Fruit fly (Drosophila melanogaster) whole organism, embryonic: ENCODE results near the gene Ccn.
A peak's percentile ranks its signal among the peaks of the same experiment; 100 is the strongest.

Source experiments
- Adf1 ChIP-seq: fragments of 200-800 bp; sonication (Bioruptor generic); IDR thresholded peaks from 2 replicates; pipeline ENCODE4 v1.3.6; 2022; ENCODE audit warnings: missing biosample characterization, missing genetic modification characterization
- Atf6 ChIP-seq: fragments of 200-800 bp; sonication (Bioruptor generic); IDR thresholded peaks from 2 replicates; pipeline ENCODE4 v1.3.6; 2022; ENCODE audit warnings: missing biosample characterization, missing genetic modification characterization
- B-H2 ChIP-seq: fragments of 200-800 bp; sonication (Bioruptor generic); optimal IDR thresholded peaks from 2 replicates; lab custom pipeline; 2018; ENCODE audit warnings: missing biosample characterization, mild to moderate bottlenecking, missing genetic modification characterization
- Bgb ChIP-seq: fragments of 200-800 bp; sonication (Bioruptor generic); IDR thresholded peaks from 2 replicates; pipeline ENCODE4 v1.3.6; 2022; ENCODE audit warnings: missing biosample characterization, missing genetic modification characterization; ENCODE audit not compliant: partially characterized antibody
- Blimp-1 ChIP-seq: fragments of 200-800 bp; sonication (Bioruptor generic); optimal IDR thresholded peaks from 3 replicates; lab custom pipeline; 2018; ENCODE audit warnings: missing biosample characterization, missing genetic modification characterization, mild to moderate bottlenecking, moderate library complexity, missing genetic modification reagents
- CG10147 ChIP-seq: fragments of 200-800 bp; sonication (Bioruptor generic); optimal IDR thresholded peaks from 2 replicates; lab custom pipeline; 2019; ENCODE audit warnings: missing biosample characterization, mild to moderate bottlenecking, missing genetic modification characterization, moderate library complexity
- CG10366 ChIP-seq: fragments of 200-800 bp; sonication (Bioruptor generic); IDR thresholded peaks from 2 replicates; pipeline ENCODE4 v1.3.6; 2022; ENCODE audit warnings: missing biosample characterization, missing genetic modification characterization
- CG10979 ChIP-seq: fragments of 200-800 bp; sonication (Bioruptor generic); optimal IDR thresholded peaks from 2 replicates; lab custom pipeline; 2018; ENCODE audit warnings: missing biosample characterization, mild to moderate bottlenecking, missing genetic modification characterization, moderate library complexity
- CG12659 ChIP-seq: fragments of 200-800 bp; sonication (Bioruptor generic); optimal IDR thresholded peaks from 3 replicates; lab custom pipeline; 2017; ENCODE audit warnings: mild to moderate bottlenecking, missing biosample characterization, missing genetic modification reagents, missing genetic modification characterization
- CG13624 ChIP-seq: fragments of 200-800 bp; sonication (Bioruptor generic); optimal IDR thresholded peaks from 2 replicates; lab custom pipeline; 2016; ENCODE audit warnings: missing biosample characterization, missing genetic modification characterization
- CG14710 ChIP-seq: fragments of 200-800 bp; sonication (Bioruptor generic); optimal IDR thresholded peaks from 3 replicates; lab custom pipeline; 2019; ENCODE audit warnings: missing biosample characterization, mild to moderate bottlenecking, missing genetic modification characterization, moderate library complexity
- CG15269 ChIP-seq: fragments of 200-800 bp; sonication (Bioruptor generic); optimal IDR thresholded peaks from 2 replicates; lab custom pipeline; 2018; ENCODE audit warnings: missing biosample characterization, mild to moderate bottlenecking, missing genetic modification characterization, moderate library complexity
- CG17568 ChIP-seq: fragments of 200-800 bp; sonication (Bioruptor generic); optimal IDR thresholded peaks from 2 replicates; lab custom pipeline; 2018; ENCODE audit warnings: missing biosample characterization, mild to moderate bottlenecking, missing genetic modification characterization, moderate library complexity
- CG17829 ChIP-seq: fragments of 200-800 bp; optimal IDR thresholded peaks from 2 replicates; lab custom pipeline; 2019; ENCODE audit warnings: missing biosample characterization, mild to moderate bottlenecking, missing genetic modification characterization, moderate library complexity
- CG2120 ChIP-seq: fragments of 200-800 bp; sonication (Bioruptor generic); optimal IDR thresholded peaks from 3 replicates; lab custom pipeline; 2016; ENCODE audit warnings: missing biosample characterization, missing genetic modification characterization
- CG2129 ChIP-seq: fragments of 200-800 bp; sonication (Bioruptor generic); IDR thresholded peaks from 2 replicates; pipeline ENCODE4 v1.3.6; 2022; ENCODE audit warnings: missing biosample characterization, missing genetic modification characterization; ENCODE audit not compliant: partially characterized antibody
- CG2678 ChIP-seq: fragments of 200-800 bp; sonication (Bioruptor generic); optimal IDR thresholded peaks from 3 replicates; lab custom pipeline; 2019; ENCODE audit warnings: missing biosample characterization, mild to moderate bottlenecking, missing genetic modification characterization, moderate library complexity
- CG34422 ChIP-seq: fragments of 200-800 bp; sonication (Bioruptor generic); IDR thresholded peaks from 3 replicates; pipeline ENCODE4 v1.3.6; 2022; ENCODE audit warnings: missing biosample characterization, missing genetic modification characterization
- CG6689 ChIP-seq: fragments of 200-800 bp; sonication (Bioruptor generic); IDR thresholded peaks from 2 replicates; pipeline ENCODE4 v1.3.6; 2022; ENCODE audit warnings: missing biosample characterization, missing genetic modification characterization
- CG8281 ChIP-seq: fragments of 200-800 bp; sonication (Bioruptor generic); optimal IDR thresholded peaks from 2 replicates; lab custom pipeline; 2018; ENCODE audit warnings: missing biosample characterization, mild to moderate bottlenecking, missing genetic modification characterization, moderate library complexity
- CG9215 ChIP-seq: fragments of 200-800 bp; sonication (Bioruptor generic); IDR thresholded peaks from 2 replicates; pipeline ENCODE4 v1.3.6; 2022; ENCODE audit warnings: missing biosample characterization, missing genetic modification characterization
- CG9727 ChIP-seq: fragments of 200-800 bp; sonication (Bioruptor generic); optimal IDR thresholded peaks from 3 replicates; lab custom pipeline; 2017; ENCODE audit warnings: missing biosample characterization, mild to moderate bottlenecking, missing genetic modification characterization
- Camta ChIP-seq: fragments of 200-800 bp; sonication (Bioruptor generic); optimal IDR thresholded peaks from 2 replicates; lab custom pipeline; 2016; ENCODE audit warnings: missing biosample characterization, missing genetic modification characterization
- CrebB ChIP-seq: fragments of 200-800 bp; sonication (Bioruptor generic); optimal IDR thresholded peaks from 3 replicates; lab custom pipeline; 2018; ENCODE audit warnings: missing biosample characterization, mild to moderate bottlenecking, missing genetic modification characterization
- Dip2 ChIP-seq: fragments of 200-800 bp; sonication (Bioruptor generic); IDR thresholded peaks from 2 replicates; pipeline ENCODE4 v1.3.6; 2022; ENCODE audit warnings: missing biosample characterization, missing genetic modification characterization
- Doc3 ChIP-seq: fragments of 200-800 bp; sonication (Bioruptor generic); IDR thresholded peaks from 3 replicates; pipeline ENCODE4 v1.3.6; 2022; ENCODE audit warnings: missing biosample characterization, missing genetic modification characterization; ENCODE audit not compliant: partially characterized antibody
- Dp ChIP-seq: fragments of 200-800 bp; sonication (Bioruptor generic); optimal IDR thresholded peaks from 2 replicates; lab custom pipeline; 2018; ENCODE audit warnings: missing biosample characterization, mild to moderate bottlenecking, missing genetic modification characterization, moderate library complexity
- Jarid2 ChIP-seq: fragments of 200-800 bp; sonication (Bioruptor generic); optimal IDR thresholded peaks from 3 replicates; lab custom pipeline; 2017; ENCODE audit warnings: mild to moderate bottlenecking, missing biosample characterization, missing genetic modification reagents, missing genetic modification characterization
- Nf-YA ChIP-seq: fragments of 200-800 bp; sonication (Bioruptor generic); IDR thresholded peaks from 2 replicates; pipeline ENCODE4 v1.3.6; 2022; ENCODE audit warnings: missing biosample characterization, missing genetic modification characterization
- Sin3A ChIP-seq: fragments of >200 bp; optimal IDR thresholded peaks from 2 replicates; lab custom pipeline; 2018
- ab ChIP-seq: fragments of 200-800 bp; sonication (Bioruptor generic); optimal IDR thresholded peaks from 2 replicates; lab custom pipeline; 2016; ENCODE audit warnings: missing biosample characterization, missing genetic modification characterization
- al ChIP-seq: fragments of 200-800 bp; sonication (Bioruptor generic); IDR thresholded peaks from 2 replicates; pipeline ENCODE4 v1.3.6; 2022; ENCODE audit warnings: missing biosample characterization, missing genetic modification characterization
- ash1 ChIP-seq: fragments of 200-800 bp; sonication (Bioruptor generic); optimal IDR thresholded peaks from 2 replicates; lab custom pipeline; 2018; ENCODE audit warnings: missing biosample characterization, mild to moderate bottlenecking, missing genetic modification characterization
- bowl ChIP-seq: fragments of 200-800 bp; sonication (Bioruptor generic); IDR thresholded peaks from 2 replicates; pipeline ENCODE4 v1.3.6; 2022; ENCODE audit warnings: missing biosample characterization, missing genetic modification characterization
- croc ChIP-seq: fragments of 200-800 bp; sonication (Bioruptor generic); conservative IDR thresholded peaks from 3 replicates; pipeline ENCODE4 v1.3.6; 2022; ENCODE audit warnings: missing biosample characterization, missing genetic modification characterization
- crp ChIP-seq, 2 experiments: fragments of 200-800 bp; sonication (Bioruptor generic); optimal IDR thresholded peaks; 2 replicates in 1 of 2; 3 replicates in 1 of 2; lab custom pipeline; 2017; ENCODE audit warnings: missing biosample characterization in 2 of 2, missing genetic modification characterization in 2 of 2, mild to moderate bottlenecking in 1 of 2, moderate library complexity in 1 of 2
- cwo ChIP-seq: fragments of 200-800 bp; sonication (Bioruptor generic); optimal IDR thresholded peaks from 3 replicates; lab custom pipeline; 2017; ENCODE audit warnings: missing biosample characterization, missing genetic modification characterization, mild to moderate bottlenecking, moderate library complexity, missing genetic modification reagents
- emc ChIP-seq: fragments of 200-800 bp; sonication (Bioruptor generic); optimal IDR thresholded peaks from 2 replicates; lab custom pipeline; 2016; ENCODE audit warnings: missing biosample characterization, missing genetic modification characterization
- grn ChIP-seq: fragments of 200-800 bp; sonication (Bioruptor generic); optimal IDR thresholded peaks from 3 replicates; lab custom pipeline; 2017; ENCODE audit warnings: missing biosample characterization, missing genetic modification characterization
- kay ChIP-seq: fragments of 200-800 bp; sonication (Bioruptor generic); optimal IDR thresholded peaks from 2 replicates; lab custom pipeline; 2016; ENCODE audit warnings: missing biosample characterization, missing genetic modification characterization
- knrl ChIP-seq: fragments of 200-800 bp; sonication (Bioruptor generic); IDR thresholded peaks from 3 replicates; pipeline ENCODE4 v1.3.6; 2022; ENCODE audit warnings: missing biosample characterization, missing genetic modification characterization; ENCODE audit not compliant: partially characterized antibody
- lab ChIP-seq: fragments of 200-800 bp; sonication (Bioruptor generic); optimal IDR thresholded peaks from 3 replicates; lab custom pipeline; 2017; ENCODE audit warnings: missing biosample characterization, missing genetic modification characterization, mild to moderate bottlenecking, moderate library complexity, missing genetic modification reagents
- pfk ChIP-seq: fragments of 200-800 bp; sonication (Bioruptor generic); optimal IDR thresholded peaks from 2 replicates; lab custom pipeline; 2018; ENCODE audit warnings: missing biosample characterization, mild to moderate bottlenecking, missing genetic modification characterization, moderate library complexity
- sqz ChIP-seq: fragments of 200-800 bp; sonication (Bioruptor generic); optimal IDR thresholded peaks from 3 replicates; lab custom pipeline; 2018; ENCODE audit warnings: missing biosample characterization, mild to moderate bottlenecking, missing genetic modification characterization
- sr ChIP-seq: fragments of 200-800 bp; sonication (Bioruptor generic); IDR thresholded peaks from 3 replicates; pipeline ENCODE4 v1.3.6; 2022; ENCODE audit warnings: missing biosample characterization, missing genetic modification characterization
- tna ChIP-seq: fragments of 200-800 bp; sonication (Bioruptor generic); IDR thresholded peaks from 2 replicates; pipeline ENCODE4 v1.3.6; 2022; ENCODE audit warnings: missing biosample characterization, missing genetic modification characterization; ENCODE audit not compliant: partially characterized antibody
- vfl ChIP-seq: fragments of 200-800 bp; sonication (Bioruptor generic); optimal IDR thresholded peaks from 2 replicates; lab custom pipeline; 2016; ENCODE audit warnings: missing biosample characterization, missing genetic modification characterization
- vnd ChIP-seq: fragments of 200-800 bp; sonication (Bioruptor generic); IDR thresholded peaks from 3 replicates; pipeline ENCODE4 v1.3.6; 2022; ENCODE audit warnings: missing biosample characterization, missing genetic modification characterization; ENCODE audit not compliant: partially characterized antibody
- wek ChIP-seq: fragments of 200-800 bp; sonication (Bioruptor generic); optimal IDR thresholded peaks from 3 replicates; lab custom pipeline; 2018; ENCODE audit warnings: missing biosample characterization, mild to moderate bottlenecking, missing genetic modification characterization, moderate library complexity
- zfh1 ChIP-seq: fragments of 200-800 bp; sonication (Bioruptor generic); IDR thresholded peaks from 3 replicates; pipeline ENCODE4 v1.3.6; 2022; ENCODE audit warnings: missing biosample characterization, missing genetic modification characterization

Gene Ccn

DNA sequence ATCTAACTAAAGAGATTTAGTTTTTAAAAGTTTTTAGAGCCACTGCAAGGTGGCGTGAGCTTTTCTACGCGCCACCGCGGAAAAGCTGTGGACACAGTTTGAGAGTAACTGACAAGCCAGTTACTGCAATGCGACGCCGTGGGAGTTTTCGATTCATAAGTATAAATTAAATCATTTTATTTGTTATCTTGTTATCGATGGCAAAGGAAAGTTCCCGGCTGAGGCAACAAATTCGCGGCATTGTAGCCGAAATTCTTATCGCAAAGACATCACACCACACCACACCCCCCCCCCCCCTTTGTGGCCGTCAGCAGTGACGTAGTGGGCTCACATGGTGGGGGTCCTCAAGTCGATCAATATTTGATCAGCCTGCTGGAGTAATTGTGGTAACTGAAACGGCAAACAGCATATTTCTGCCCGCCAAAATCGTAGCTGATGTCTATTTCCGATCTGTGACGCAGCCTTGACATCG is 33.9 kb upstream of the Ccn start (continued):
- TF ChIP-seq CG14710 (peak; percentile 0), vfl (GFP tag; lab: Kevin White, UChicago) (no peak), Nf-YA (GFP tag; lab: Robert Waterston, UW) (no peak), Bgb (GFP tag; lab: Robert Waterston, UW) (no peak), CG15269 (peak; percentile 24), Dip2 (GFP tag; lab: Robert Waterston, UW) (no peak), CG10147 (GFP tag; lab: Kevin White, UChicago) (peak; percentile 37), wek (GFP tag; lab: Kevin White, UChicago) (peak; percentile 34), CG10979 (tag; lab: Kevin White, UChicago) (no peak), lab (peak; percentile 88), zfh1 (GFP tag; lab: Robert Waterston, UW) (peak; percentile 51; the same call in 1 of the 3 replicates), B-H2 (GFP tag; lab: Kevin White, UChicago) (peak; percentile 44), CG13624 (peak; percentile 3), Jarid2 (GFP tag; lab: Kevin White, UChicago) (peak; percentile 27), grn (GFP tag; lab: Kevin White, UChicago) (peak; percentile 52), CG2120 (peak; percentile 37), cwo (GFP tag; lab: Kevin White, UChicago) (peak; percentile 57), CG17568 (peak; percentile 36), pfk (peak; percentile 55), Blimp-1 (GFP tag; lab: Kevin White, UChicago) (peak; percentile 25), CrebB (tag; lab: Kevin White, UChicago) (peak; percentile 51), emc (GFP tag; lab: Kevin White, UChicago) (no peak), CG12659 (GFP tag; lab: Kevin White, UChicago) (peak; percentile 38), CG2678 (tag; lab: Kevin White, UChicago) (peak; percentile 60)
- TF ChIP-seq, all 482 proteins: peak for 159

DNA sequence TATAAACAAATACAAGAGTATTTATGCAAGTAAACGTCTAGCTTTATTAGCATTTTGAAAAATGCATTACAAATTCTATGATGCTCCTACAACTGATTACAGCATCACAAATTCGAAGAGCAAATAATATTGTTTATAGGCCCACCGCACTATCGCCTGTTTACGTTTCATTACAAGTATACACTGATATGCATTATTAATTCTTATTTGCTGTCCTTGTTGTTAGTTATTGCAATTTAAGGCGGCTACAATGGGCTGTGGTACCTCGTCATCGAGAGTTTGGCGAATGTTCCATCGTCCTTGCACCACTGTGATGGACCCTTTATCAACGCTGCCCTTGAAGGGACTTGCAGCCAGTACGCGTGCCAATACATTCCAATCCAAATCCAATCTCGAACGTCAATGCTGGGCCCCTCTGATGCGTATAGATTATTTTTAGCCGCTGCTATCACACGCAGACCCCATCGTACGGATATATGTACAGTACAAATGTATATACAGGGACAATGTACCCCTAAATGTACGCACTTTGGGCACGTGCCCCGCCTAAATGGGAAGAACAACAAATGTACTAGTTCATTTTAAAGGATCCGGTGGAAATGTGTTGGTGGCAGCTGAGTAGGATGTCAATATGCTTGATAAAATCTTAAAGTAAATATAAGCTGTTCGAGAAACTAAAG is 33.0 kb upstream of the Ccn start:
- TF ChIP-seq CG9215 (GFP tag; lab: Robert Waterston, UW) (no peak), Camta (no peak), Adf1 (no peak), CG8281 (tag; lab: Kevin White, UChicago) (no peak), kay (GFP tag; lab: Kevin White, UChicago) (no peak), croc (GFP tag; lab: Robert Waterston, UW) (no peak), Doc3 (GFP tag; lab: Robert Waterston, UW) (no peak), Atf6 (no peak), sr (GFP tag; lab: Robert Waterston, UW) (no peak), ab (GFP tag; lab: Kevin White, UChicago) (no peak), CG34422 (no peak), CG17829 (no peak), CG2129 (GFP tag; lab: Robert Waterston, UW) (no peak), knrl (no peak), bowl (GFP tag; lab: Robert Waterston, UW) (no peak), al (GFP tag; lab: Robert Waterston, UW) (no peak), CG6689 (GFP tag; lab: Robert Waterston, UW) (no peak), sqz (GFP tag; lab: Kevin White, UChicago) (no peak), CG10366 (GFP tag; lab: Robert Waterston, UW) (no peak), crp (GFP tag; optimal IDR thresholded peaks at IDR 0.05; lab: Kevin White, UChicago) (no peak), Sin3A (lab: Kevin White, UChicago) (no peak), vnd (GFP tag; lab: Robert Waterston, UW) (no peak), Dp (GFP tag; lab: Kevin White, UChicago) (no peak), CG9727 (no peak), ash1 (no peak), tna (no peak)
